Fruit fly (Drosophila melanogaster) whole organism, embryonic: ENCODE data around the gene Mks1.

ENCODE experiments used
- CG11093 ChIP-seq: fragments of 200-800 bp; sonication (Bioruptor generic); IDR thresholded peaks from 3 replicates; pipeline ENCODE4 v1.3.6; 2022; ENCODE audit warnings: missing biosample characterization, missing genetic modification characterization
- CG12391 ChIP-seq: fragments of 200-800 bp; sonication (Bioruptor generic); optimal IDR thresholded peaks from 3 replicates; lab custom pipeline; 2018; ENCODE audit warnings: missing biosample characterization, mild to moderate bottlenecking, missing genetic modification characterization, moderate library complexity
- CG13123 ChIP-seq: fragments of 200-800 bp; sonication (Bioruptor generic); optimal IDR thresholded peaks from 2 replicates; lab custom pipeline; 2016; ENCODE audit warnings: missing biosample characterization, missing genetic modification characterization
- CG14441 ChIP-seq: fragments of 200-800 bp; sonication (Bioruptor generic); IDR thresholded peaks from 2 replicates; pipeline ENCODE4 v1.3.6; 2022; ENCODE audit warnings: missing biosample characterization, missing genetic modification characterization
- CG14965 ChIP-seq: fragments of 200-800 bp; sonication (Bioruptor generic); optimal IDR thresholded peaks from 2 replicates; lab custom pipeline; 2016; ENCODE audit warnings: missing biosample characterization, missing genetic modification characterization, borderline replicate concordance
- CG15514 ChIP-seq: fragments of 200-800 bp; sonication (Bioruptor generic); optimal IDR thresholded peaks from 3 replicates; lab custom pipeline; 2017; ENCODE audit warnings: missing biosample characterization, missing genetic modification characterization, mild to moderate bottlenecking, moderate library complexity, missing genetic modification reagents
- CG15601 ChIP-seq: fragments of 200-800 bp; sonication (Bioruptor generic); optimal IDR thresholded peaks from 3 replicates; lab custom pipeline; 2019; ENCODE audit warnings: missing biosample characterization, mild to moderate bottlenecking, missing genetic modification characterization, moderate library complexity
- CG17359 ChIP-seq: fragments of 200-800 bp; sonication (Bioruptor generic); optimal IDR thresholded peaks from 3 replicates; lab custom pipeline; 2018; ENCODE audit warnings: missing biosample characterization, mild to moderate bottlenecking, missing genetic modification characterization, moderate library complexity
- CG18619 ChIP-seq: fragments of 200-800 bp; sonication (Bioruptor generic); optimal IDR thresholded peaks from 3 replicates; lab custom pipeline; 2017; ENCODE audit warnings: missing biosample characterization, mild to moderate bottlenecking, missing genetic modification characterization
- CG2889 ChIP-seq: fragments of 200-800 bp; sonication (Bioruptor generic); IDR thresholded peaks from 3 replicates; pipeline ENCODE4 v1.3.6; 2022; ENCODE audit warnings: missing biosample characterization, missing genetic modification characterization
- CG3065 ChIP-seq: fragments of 200-800 bp; sonication (Bioruptor generic); optimal IDR thresholded peaks from 2 replicates; lab custom pipeline; 2016; ENCODE audit warnings: missing biosample characterization, missing genetic modification characterization
- CG31365 ChIP-seq: fragments of 200-800 bp; sonication (Bioruptor generic); optimal IDR thresholded peaks from 2 replicates; lab custom pipeline; 2018; ENCODE audit warnings: missing biosample characterization, mild to moderate bottlenecking, missing genetic modification characterization
- CG32772 ChIP-seq: fragments of 200-800 bp; sonication (Bioruptor generic); IDR thresholded peaks from 2 replicates; pipeline ENCODE4 v1.3.6; 2022; ENCODE audit warnings: missing biosample characterization, missing genetic modification characterization
- CG34224 ChIP-seq: fragments of 200-800 bp; sonication (Bioruptor generic); IDR thresholded peaks from 3 replicates; pipeline ENCODE4 v1.3.6; 2022; ENCODE audit warnings: missing biosample characterization, missing genetic modification characterization; ENCODE audit not compliant: partially characterized antibody
- CG3726 ChIP-seq: fragments of 200-800 bp; sonication (Bioruptor generic); IDR thresholded peaks from 3 replicates; pipeline ENCODE4, ENCODE4 v1.3.6; 2022; ENCODE audit warnings: missing biosample characterization, missing genetic modification characterization
- CG3847 ChIP-seq: fragments of 200-800 bp; sonication (Bioruptor generic); IDR thresholded peaks from 2 replicates; pipeline ENCODE4 v1.3.6; 2022; ENCODE audit warnings: missing biosample characterization, missing genetic modification characterization
- CG42726 ChIP-seq: fragments of 200-800 bp; sonication (Bioruptor generic); IDR thresholded peaks from 2 replicates; pipeline ENCODE4 v1.3.6; 2022; ENCODE audit warnings: missing biosample characterization, missing genetic modification characterization; ENCODE audit not compliant: partially characterized antibody
- CG6254 ChIP-seq: fragments of 200-800 bp; sonication (Bioruptor generic); optimal IDR thresholded peaks from 3 replicates; lab custom pipeline; 2017; ENCODE audit warnings: mild to moderate bottlenecking, missing biosample characterization, missing genetic modification reagents, missing genetic modification characterization
- CG7556 ChIP-seq: fragments of 200-800 bp; sonication (Bioruptor generic); optimal IDR thresholded peaks from 2 replicates; lab custom pipeline; 2017; ENCODE audit warnings: missing biosample characterization, mild to moderate bottlenecking, missing genetic modification characterization
- CG8388 ChIP-seq: fragments of 200-800 bp; sonication (Bioruptor generic); optimal IDR thresholded peaks from 2 replicates; lab custom pipeline; 2019; ENCODE audit warnings: missing biosample characterization, mild to moderate bottlenecking, missing genetic modification characterization, moderate library complexity
- CG9932 ChIP-seq: fragments of 200-800 bp; sonication (Bioruptor generic); IDR thresholded peaks from 2 replicates; pipeline ENCODE4 v1.3.6; 2022; ENCODE audit warnings: missing biosample characterization, missing genetic modification characterization
- D19B ChIP-seq: fragments of 200-800 bp; sonication (Bioruptor generic); optimal IDR thresholded peaks from 2 replicates; lab custom pipeline; 2017; ENCODE audit warnings: missing biosample characterization, mild to moderate bottlenecking, missing genetic modification characterization
- Ets65A ChIP-seq: fragments of 200-800 bp; sonication (Bioruptor generic); peaks from one replicate; lab custom pipeline; 2016; ENCODE audit warnings: missing biosample characterization, missing genetic modification characterization
- Fer3 ChIP-seq: fragments of 200-800 bp; sonication (Bioruptor generic); optimal IDR thresholded peaks from 2 replicates; lab custom pipeline; 2018; ENCODE audit warnings: missing biosample characterization, mild to moderate bottlenecking, missing genetic modification characterization, moderate library complexity
- Gsc ChIP-seq: fragments of 200-800 bp; sonication (Bioruptor generic); IDR thresholded peaks from 2 replicates; pipeline ENCODE4 v1.3.6; 2022; ENCODE audit warnings: missing biosample characterization, missing genetic modification characterization
- Hr3 ChIP-seq: fragments of 200-800 bp; sonication (Bioruptor generic); optimal IDR thresholded peaks from 3 replicates; lab custom pipeline; 2016; ENCODE audit warnings: missing biosample characterization, missing genetic modification characterization
- Hsf ChIP-seq: fragments of 200-800 bp; sonication (Bioruptor generic); optimal IDR thresholded peaks from 3 replicates; lab custom pipeline; 2016; ENCODE audit warnings: missing biosample characterization, missing genetic modification characterization
- Mad ChIP-seq: fragments of 200-800 bp; sonication (Bioruptor generic); optimal IDR thresholded peaks from 2 replicates; lab custom pipeline; 2016; ENCODE audit warnings: missing biosample characterization, missing genetic modification characterization
- Oaz ChIP-seq: fragments of 200-800 bp; sonication (Bioruptor generic); IDR thresholded peaks from 2 replicates; pipeline ENCODE4 v1.3.6; 2022; ENCODE audit warnings: missing biosample characterization, missing genetic modification characterization
- Oli ChIP-seq: fragments of 200-800 bp; sonication (Bioruptor generic); optimal IDR thresholded peaks from 2 replicates; lab custom pipeline; 2018; ENCODE audit warnings: missing biosample characterization, mild to moderate bottlenecking, missing genetic modification characterization, moderate library complexity
- Ravus ChIP-seq: fragments of 200-800 bp; sonication (Bioruptor generic); IDR thresholded peaks from 2 replicates; pipeline ENCODE4 v1.3.6; 2022; ENCODE audit warnings: missing biosample characterization, missing genetic modification characterization
- Xbp1 ChIP-seq: fragments of 200-800 bp; sonication (Bioruptor generic); optimal IDR thresholded peaks from 3 replicates; lab custom pipeline; 2016; ENCODE audit warnings: missing biosample characterization, mild to moderate bottlenecking, missing genetic modification characterization
- chm ChIP-seq: fragments of 200-800 bp; sonication (Bioruptor generic); IDR thresholded peaks from 2 replicates; pipeline ENCODE4 v1.3.6; 2022; ENCODE audit warnings: missing biosample characterization, missing genetic modification characterization
- crol ChIP-seq: fragments of 200-800 bp; sonication (Bioruptor generic); IDR thresholded peaks from 2 replicates; pipeline ENCODE4 v1.3.6; 2022; ENCODE audit warnings: missing biosample characterization, missing genetic modification characterization
- cwo ChIP-seq: fragments of 200-800 bp; sonication (Bioruptor generic); optimal IDR thresholded peaks from 3 replicates; lab custom pipeline; 2017; ENCODE audit warnings: missing biosample characterization, missing genetic modification characterization, mild to moderate bottlenecking, moderate library complexity, missing genetic modification reagents
- dmrt11E ChIP-seq: fragments of 200-800 bp; sonication (Bioruptor generic); optimal IDR thresholded peaks from 3 replicates; lab custom pipeline; 2018; ENCODE audit warnings: missing biosample characterization, mild to moderate bottlenecking, missing genetic modification characterization, moderate library complexity
- ftz-f1 ChIP-seq: fragments of 200-800 bp; sonication (Bioruptor generic); optimal IDR thresholded peaks from 2 replicates; lab custom pipeline; 2016; ENCODE audit warnings: missing biosample characterization, missing genetic modification characterization
- gem ChIP-seq: fragments of 200-800 bp; sonication (Bioruptor generic); optimal IDR thresholded peaks from 2 replicates; lab custom pipeline; 2019; ENCODE audit warnings: missing biosample characterization, mild to moderate bottlenecking, missing genetic modification characterization, moderate library complexity
- ham ChIP-seq: fragments of 200-800 bp; sonication (Bioruptor generic); IDR thresholded peaks from 2 replicates; pipeline ENCODE4 v1.3.6; 2022; ENCODE audit warnings: missing biosample characterization, missing genetic modification characterization
- klu ChIP-seq: fragments of 200-800 bp; sonication (Bioruptor generic); IDR thresholded peaks from 2 replicates; pipeline ENCODE4 v1.3.6; 2022; ENCODE audit warnings: missing biosample characterization, missing genetic modification characterization
- kni ChIP-seq: fragments of 200-800 bp; sonication (Bioruptor generic); optimal IDR thresholded peaks from 3 replicates; lab custom pipeline; 2017; ENCODE audit warnings: mild to moderate bottlenecking, missing biosample characterization, missing genetic modification reagents, missing genetic modification characterization
- lab ChIP-seq: fragments of 200-800 bp; sonication (Bioruptor generic); optimal IDR thresholded peaks from 3 replicates; lab custom pipeline; 2017; ENCODE audit warnings: missing biosample characterization, missing genetic modification characterization, mild to moderate bottlenecking, moderate library complexity, missing genetic modification reagents
- nmo ChIP-seq: fragments of 200-800 bp; sonication (Bioruptor generic); optimal IDR thresholded peaks from 2 replicates; lab custom pipeline; 2018; ENCODE audit warnings: missing biosample characterization, mild to moderate bottlenecking, missing genetic modification characterization, moderate library complexity
- sisA ChIP-seq: fragments of 200-800 bp; sonication (Bioruptor generic); IDR thresholded peaks from 2 replicates; pipeline ENCODE4 v1.3.6; 2022; ENCODE audit warnings: missing biosample characterization, missing genetic modification characterization
- so ChIP-seq: fragments of 200-800 bp; sonication (Bioruptor generic); IDR thresholded peaks from 3 replicates; pipeline ENCODE4 v1.3.6; 2022; ENCODE audit warnings: missing biosample characterization, missing genetic modification characterization
- tin ChIP-seq: fragments of 200-800 bp; sonication (Bioruptor generic); optimal IDR thresholded peaks from 3 replicates; lab custom pipeline; 2016; ENCODE audit warnings: missing biosample characterization, missing genetic modification characterization
- tio ChIP-seq: fragments of 200-800 bp; sonication (Bioruptor generic); optimal IDR thresholded peaks from 2 replicates; lab custom pipeline; 2017; ENCODE audit warnings: missing biosample characterization, missing genetic modification characterization, inconsistent platforms
- toy ChIP-seq: fragments of 200-800 bp; sonication (Bioruptor generic); IDR thresholded peaks from 2 replicates; pipeline ENCODE4 v1.3.6; 2022; ENCODE audit warnings: missing biosample characterization, missing genetic modification characterization
- wor ChIP-seq: fragments of 200-800 bp; sonication (Bioruptor generic); IDR thresholded peaks from 2 replicates; pipeline ENCODE4 v1.3.6; 2022; ENCODE audit warnings: missing biosample characterization, missing genetic modification characterization

Gene Mks1

DNA sequence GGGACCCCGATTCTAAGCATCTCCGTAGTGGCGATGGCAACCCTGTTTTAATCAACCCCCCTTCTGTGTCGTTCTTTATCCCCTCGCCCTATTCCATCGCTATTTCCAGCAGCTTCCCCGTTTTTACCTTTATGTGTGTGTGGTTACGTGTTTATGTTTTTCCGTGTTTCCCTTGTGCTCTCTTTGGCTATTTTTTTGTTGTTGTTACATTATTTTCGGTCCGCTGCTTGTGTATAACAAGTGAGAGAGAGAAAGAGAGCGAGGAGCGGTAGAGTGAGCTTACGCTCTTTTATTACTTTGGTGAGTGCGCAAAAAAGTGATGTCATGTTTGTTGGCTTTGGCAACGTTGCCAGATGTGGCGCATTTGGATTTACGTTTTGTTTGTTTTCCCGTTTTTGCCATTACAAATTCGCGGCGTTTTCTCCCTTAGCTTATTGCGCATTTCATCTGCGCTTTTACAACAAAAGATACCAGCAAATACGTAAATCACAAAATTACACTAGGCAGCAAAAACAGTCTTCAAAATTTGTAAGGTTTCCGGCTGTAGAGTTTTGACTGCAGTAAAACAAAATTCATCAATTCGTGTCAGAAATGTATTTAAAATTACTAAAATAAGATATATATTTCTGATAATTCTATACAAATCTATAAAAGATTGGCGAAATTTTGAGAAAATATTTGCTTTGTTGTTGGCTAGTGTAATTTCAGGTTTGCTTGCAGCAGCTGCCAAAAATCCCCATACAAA lies 26.0 kb downstream of the Mks1 start (continued):
- peak; percentile 27; the same call in 1 of the 3 replicates for TF ChIP-seq CG11093
- no peak for TF ChIP-seq CG6254 (GFP tag; lab: Kevin White, UChicago)
- peak; percentile 45; the same call in 1 of the 2 replicates for TF ChIP-seq Ravus (GFP tag; lab: Robert Waterston, UW)
- TF ChIP-seq CG12391 (tag; lab: Kevin White, UChicago): peak; percentile 47
- TF ChIP-seq wor (GFP tag; lab: Robert Waterston, UW): peak; percentile 62
- peak; percentile 70 for TF ChIP-seq CG14441 (GFP tag; lab: Robert Waterston, UW)
- no peak for TF ChIP-seq CG13123 (GFP tag; lab: Kevin White, UChicago)
- TF ChIP-seq CG15514 (GFP tag; lab: Kevin White, UChicago): peak; percentile 44
- 0 out of 2 replicates have a peak, but pooled peaks have one; percentile 36 for TF ChIP-seq Oaz
- TF ChIP-seq nmo (GFP tag; lab: Kevin White, UChicago): peak; percentile 69
- TF ChIP-seq sisA (GFP tag; lab: Robert Waterston, UW): peak; percentile 68
- TF ChIP-seq D19B (GFP tag; lab: Kevin White, UChicago): peak; percentile 49
- TF ChIP-seq Mad: no peak
- peak; percentile 62 for TF ChIP-seq Oli (tag; lab: Kevin White, UChicago)
- TF ChIP-seq Hr3 (GFP tag; lab: Kevin White, UChicago): peak; percentile 23

DNA sequence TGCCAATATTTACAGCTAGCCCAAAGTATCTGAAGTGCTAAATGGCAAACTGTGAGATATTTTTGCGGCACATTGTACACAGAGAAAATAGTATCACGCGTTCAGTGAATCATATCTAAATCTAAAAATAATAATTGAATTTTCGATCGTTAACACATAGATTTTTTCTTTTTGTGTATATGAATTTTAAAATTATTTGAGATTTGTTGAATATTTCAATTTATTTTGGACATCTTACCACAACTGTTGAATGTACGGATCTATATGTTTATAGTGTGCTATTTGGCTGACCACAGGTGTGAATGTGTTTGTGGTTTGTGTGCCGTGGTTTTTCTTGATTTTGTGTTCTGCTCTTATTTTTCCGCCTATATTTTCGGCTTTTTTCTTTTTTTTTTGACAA lies 26.6 kb downstream of the Mks1 start:
- TF ChIP-seq Hsf (peak; percentile 56), CG2889 (GFP tag; lab: Robert Waterston, UW) (0 out of 3 replicates have a peak, but pooled peaks have one; percentile 33), dmrt11E (tag; lab: Kevin White, UChicago) (no peak), CG32772 (GFP tag; lab: Robert Waterston, UW) (no peak; the same call in none of the 2 replicates), CG34224 (no peak), cwo (peak; percentile 51), CG15601 (no peak), tin (peak; percentile 42), lab (GFP tag; lab: Kevin White, UChicago) (peak; percentile 75), CG7556 (GFP tag; lab: Kevin White, UChicago) (peak; percentile 80), CG3726 (GFP tag; lab: Robert Waterston, UW) (no peak), toy (GFP tag; lab: Robert Waterston, UW) (no peak), kni (GFP tag; lab: Kevin White, UChicago) (no peak), klu (GFP tag; lab: Robert Waterston, UW) (no peak), gem (tag; lab: Kevin White, UChicago) (peak; percentile 80), tio (GFP tag; lab: Kevin White, UChicago) (peak; percentile 60), Ets65A (GFP tag; lab: Kevin White, UChicago) (peak; percentile 80), Gsc (GFP tag; lab: Robert Waterston, UW) (no peak), ftz-f1 (GFP tag; lab: Kevin White, UChicago) (no peak), CG3847 (GFP tag; lab: Robert Waterston, UW) (peak; percentile 53), CG14965 (GFP tag; lab: Kevin White, UChicago) (no peak), Fer3 (tag; lab: Kevin White, UChicago) (peak; percentile 63), CG18619 (GFP tag; lab: Kevin White, UChicago) (peak; percentile 70), ham (GFP tag; lab: Robert Waterston, UW) (no peak), crol (no peak), chm (GFP tag; lab: Robert Waterston, UW) (no peak), CG17359 (tag; lab: Kevin White, UChicago) (peak; percentile 61), CG9932 (peak; percentile 75), Xbp1 (GFP tag; lab: Kevin White, UChicago) (peak; percentile 51), so (peak; percentile 65; the same call in 1 of the 3 replicates), CG3065 (GFP tag; lab: Kevin White, UChicago) (no peak), CG42726 (GFP tag; lab: Robert Waterston, UW) (no peak), CG31365 (tag; lab: Kevin White, UChicago) (no peak), CG8388 (GFP tag; lab: Kevin White, UChicago) (peak; percentile 47)
